Worm (Caenorhabditis elegans): ENCODE results near the gene galt-1.

galt-1 gene

DNA sequence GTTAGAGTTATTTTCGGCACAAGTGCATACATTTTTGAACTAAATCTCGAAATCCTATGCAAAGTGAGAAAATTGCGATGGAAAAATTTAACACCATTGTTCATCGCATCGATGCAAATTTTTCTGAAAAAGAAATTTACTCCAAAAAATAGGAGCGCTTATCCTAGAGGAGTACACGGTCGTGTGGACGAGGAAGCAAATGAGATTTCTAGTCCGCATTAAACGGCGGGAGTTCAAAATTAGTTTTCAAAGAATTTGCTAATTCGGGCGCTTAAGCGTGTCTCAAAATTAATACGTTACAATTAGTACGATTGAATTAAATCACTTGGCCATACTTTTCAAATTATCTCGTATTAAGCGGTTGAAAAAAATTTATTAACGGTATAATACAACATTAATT, 13.0 kb upstream of the galt-1 start, which contains the start of gene lrpr-1 (continued):
- TF ChIP-seq ztf-6 (GFP tag; IDR thresholded peaks at IDR 0.05) (no peak), snpc-4 (GFP tag; optimal IDR thresholded peaks at IDR 0.05) (no peak), snpc-4 (tag; optimal IDR thresholded peaks at IDR 0.05) (peak in 1 of 4 experiments; percentile 18), ztf-18 (tag; optimal IDR thresholded peaks at IDR 0.05) (peak; percentile 28), C06A6.2 (GFP tag; conservative IDR thresholded peaks at IDR 0.05) (0 out of 2 replicates have a peak, but pooled peaks have one; percentile 42), hlh-26 (GFP tag; conservative IDR thresholded peaks at IDR 0.05) (no peak), ccch-3 (GFP tag; optimal IDR thresholded peaks at IDR 0.05) (peak; percentile 73), attf-5 (GFP tag; optimal IDR thresholded peaks at IDR 0.05) (no peak), nfya-1 (tag; optimal IDR thresholded peaks at IDR 0.05; ENCODE audit: borderline replicate concordance, insufficient read depth) (no peak), B0035.1 (tag; optimal IDR thresholded peaks at IDR 0.05) (peak; percentile 12), bed-2 (GFP tag; IDR thresholded peaks at IDR 0.05) (peak; percentile 88), Y67H2A.10 (GFP tag; conservative IDR thresholded peaks at IDR 0.05) (peak; percentile 52; the same call in 1 of the 2 replicates), F55B11.4 (tag; optimal IDR thresholded peaks at IDR 0.05; ENCODE audit: borderline replicate concordance, insufficient read depth) (no peak), hlh-12 (tag; optimal IDR thresholded peaks at IDR 0.05) (no peak), let-607 (tag; optimal IDR thresholded peaks at IDR 0.05) (no peak), egl-18 (GFP tag; IDR thresholded peaks at IDR 0.05) (no peak), ceh-79 (tag; optimal IDR thresholded peaks at IDR 0.05) (no peak), attf-3 (GFP tag; conservative IDR thresholded peaks at IDR 0.05) (peak; percentile 71), him-1 (tag; optimal IDR thresholded peaks at IDR 0.05) (peak; percentile 62), zfh-2 (GFP tag; conservative IDR thresholded peaks at IDR 0.05) (no peak), K12H6.12 (tag; optimal IDR thresholded peaks at IDR 0.05) (peak; percentile 80), ztf-25 (GFP tag; IDR thresholded peaks at IDR 0.05) (no peak), lsl-1 (GFP tag; optimal IDR thresholded peaks at IDR 0.05) (peak; percentile 53), egrh-3 (GFP tag; IDR thresholded peaks at IDR 0.05) (no peak), sdz-38 (tag; optimal IDR thresholded peaks at IDR 0.05) (no peak), rpc-1 (optimal IDR thresholded peaks at IDR 0.05) (no peak), rpc-1 (tag; optimal IDR thresholded peaks at IDR 0.05) (no peak), somi-1 (GFP tag; optimal IDR thresholded peaks at IDR 0.05) (peak; percentile 16), cebp-2 (GFP tag; IDR thresholded peaks at IDR 0.05) (no peak), nhr-80 (tag; optimal IDR thresholded peaks at IDR 0.05) (no peak), rcor-1 (GFP tag; IDR thresholded peaks at IDR 0.05) (peak; percentile 67), madf-8 (GFP tag; conservative IDR thresholded peaks at IDR 0.05) (peak; percentile 74), hrde-1 (tag; optimal IDR thresholded peaks at IDR 0.05; ENCODE audit: borderline replicate concordance) (peak; percentile 60), F23B12.7 (tag; optimal IDR thresholded peaks at IDR 0.05; ENCODE audit: insufficient read depth) (no peak), F10E7.11 (tag; optimal IDR thresholded peaks at IDR 0.05) (no peak), rec-8 (tag; optimal IDR thresholded peaks at IDR 0.05) (peak; percentile 48 to 90), F37B4.10 (GFP tag; IDR thresholded peaks at IDR 0.05) (no peak), dpl-1 (GFP tag; optimal IDR thresholded peaks at IDR 0.05) (peak; percentile 81), attf-6 (GFP tag; IDR thresholded peaks at IDR 0.05) (no peak), ama-1 (optimal IDR thresholded peaks at IDR 0.05) (no peak), ama-1 (GFP tag; optimal IDR thresholded peaks at IDR 0.05) (no peak), ztf-22 (GFP tag; optimal IDR thresholded peaks at IDR 0.05) (no peak), T07F8.4 (tag; optimal IDR thresholded peaks at IDR 0.05) (no peak), lsy-27 (tag; optimal IDR thresholded peaks at IDR 0.05; ENCODE audit: borderline replicate concordance, insufficient read depth) (no peak), sea-2 (GFP tag; IDR thresholded peaks at IDR 0.05) (0 out of 2 replicates have a peak, but pooled peaks have one; percentile 34), Y53F4B.3 (GFP tag; IDR thresholded peaks at IDR 0.05) (no peak), xnd-1 (tag; optimal IDR thresholded peaks at IDR 0.05) (peak; percentile 65), Y79H2A.3 (GFP tag; conservative IDR thresholded peaks at IDR 0.05) (no peak), mel-28 (tag; optimal IDR thresholded peaks at IDR 0.05; ENCODE audit: borderline replicate concordance) (peak; percentile 51)

Data from whole organism, young adult.